Worm (Caenorhabditis elegans) whole organism, midembryonic: ENCODE results near the gene T10F2.2.

Experiments
- cog-1 ChIP-seq: sonication (generic microtip); optimal IDR thresholded peaks from 2 replicates; lab custom pipeline; 2016; ENCODE audit warnings: missing genetic modification characterization, missing compliant biosample characterization
- flt-1 ChIP-seq: fragments of 200-800 bp; sonication (Bioruptor generic); IDR thresholded peaks from 2 replicates; pipeline ENCODE4 v1.3.6; 2022; ENCODE audit warnings: missing genetic modification characterization, missing compliant biosample characterization
- klf-2 ChIP-seq: fragments of 200-800 bp; sonication (Bioruptor generic); conservative IDR thresholded peaks from 2 replicates; pipeline ENCODE4 v1.3.6; 2022; ENCODE audit warnings: missing genetic modification reagents, missing genetic modification characterization, missing compliant biosample characterization
- med-1 ChIP-seq: sonication (generic microtip); optimal IDR thresholded peaks from 2 replicates; lab custom pipeline; 2017; ENCODE audit warnings: missing genetic modification characterization, mild to moderate bottlenecking, missing compliant biosample characterization, antibody characterized with exemption, missing genetic modification reagents; ENCODE audit not compliant: insufficient read depth

DNA sequence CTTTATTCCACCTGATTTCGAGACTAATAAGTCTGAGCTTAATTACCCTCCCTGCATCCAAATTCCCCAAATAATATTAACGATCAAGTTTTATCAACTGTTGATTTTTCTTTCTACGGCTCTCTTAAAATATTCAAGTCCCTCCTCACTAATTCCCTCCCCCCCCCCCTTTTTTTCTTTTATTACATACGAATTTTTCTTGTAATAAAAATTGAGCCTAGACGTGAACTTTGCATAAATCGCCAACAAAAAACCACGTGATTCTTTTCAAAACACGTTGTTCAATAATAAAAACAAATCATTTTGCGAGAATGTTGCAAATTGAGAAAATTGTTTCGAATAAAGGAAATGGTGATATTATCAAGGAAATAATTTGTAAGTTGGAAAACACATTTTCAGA, 23.3 kb upstream of the T10F2.2 start, which contains the start of gene K10D2.8:
- TF ChIP-seq cog-1 (tag; lab: Kevin White, UChicago) (no peak), med-1 (GFP tag; lab: Kevin White, UChicago) (no peak), flt-1 (GFP tag; lab: Robert Waterston, UW) (no peak), klf-2 (no peak)
